Fruit fly (Drosophila melanogaster) whole organism, embryonic: ENCODE data around the gene fend.
A peak's percentile ranks its signal among the peaks of the same experiment; 100 is the strongest.

Experiments used
- BEAF-32 ChIP-seq: fragments of 200-800 bp; sonication (Bioruptor generic); optimal IDR thresholded peaks from 3 replicates; lab custom pipeline; 2017; ENCODE audit warnings: missing biosample characterization, missing genetic modification characterization, mild to moderate bottlenecking, moderate library complexity, missing genetic modification reagents
- Bgb ChIP-seq: fragments of 200-800 bp; sonication (Bioruptor generic); IDR thresholded peaks from 2 replicates; pipeline ENCODE4 v1.3.6; 2022; ENCODE audit warnings: missing biosample characterization, missing genetic modification characterization; ENCODE audit not compliant: partially characterized antibody
- CG10654 ChIP-seq: fragments of 200-800 bp; sonication (Bioruptor generic); optimal IDR thresholded peaks from 2 replicates; lab custom pipeline; 2016; ENCODE audit warnings: missing biosample characterization, missing genetic modification characterization
- CG13287 ChIP-seq: fragments of 200-800 bp; sonication (Bioruptor generic); IDR thresholded peaks from 2 replicates; pipeline ENCODE4 v1.3.6; 2022; ENCODE audit warnings: missing biosample characterization, missing genetic modification characterization; ENCODE audit not compliant: partially characterized antibody
- CG14860 ChIP-seq: fragments of 200-800 bp; sonication (Bioruptor generic); IDR thresholded peaks from 3 replicates; pipeline ENCODE4 v1.3.6; 2022; ENCODE audit warnings: missing biosample characterization, missing genetic modification characterization; ENCODE audit not compliant: partially characterized antibody
- CG16813 ChIP-seq: fragments of 200-800 bp; sonication (Bioruptor generic); IDR thresholded peaks from 3 replicates; pipeline ENCODE4 v1.3.6; 2022; ENCODE audit warnings: missing biosample characterization, missing genetic modification characterization; ENCODE audit not compliant: partially characterized antibody
- CG17361 ChIP-seq: fragments of 200-800 bp; sonication (Bioruptor generic); IDR thresholded peaks from 3 replicates; pipeline ENCODE4 v1.3.6; 2022; ENCODE audit warnings: missing biosample characterization, missing genetic modification characterization
- CG18476 ChIP-seq: fragments of 200-800 bp; sonication (Bioruptor generic); optimal IDR thresholded peaks from 2 replicates; lab custom pipeline; 2016; ENCODE audit warnings: missing biosample characterization, mild to moderate bottlenecking, missing genetic modification characterization
- CG2199 ChIP-seq: fragments of 200-800 bp; sonication (Bioruptor generic); IDR thresholded peaks from 3 replicates; pipeline ENCODE4 v1.3.6; 2022; ENCODE audit warnings: missing biosample characterization, missing genetic modification characterization
- CG3065 ChIP-seq: fragments of 200-800 bp; sonication (Bioruptor generic); optimal IDR thresholded peaks from 2 replicates; lab custom pipeline; 2016; ENCODE audit warnings: missing biosample characterization, missing genetic modification characterization
- CG3281 ChIP-seq: fragments of 200-800 bp; sonication (Bioruptor generic); optimal IDR thresholded peaks from 3 replicates; lab custom pipeline; 2017; ENCODE audit warnings: missing biosample characterization, mild to moderate bottlenecking, missing genetic modification characterization
- CG34224 ChIP-seq: fragments of 200-800 bp; sonication (Bioruptor generic); IDR thresholded peaks from 3 replicates; pipeline ENCODE4 v1.3.6; 2022; ENCODE audit warnings: missing biosample characterization, missing genetic modification characterization; ENCODE audit not compliant: partially characterized antibody
- CG4328 ChIP-seq: fragments of 200-800 bp; sonication (Bioruptor generic); optimal IDR thresholded peaks from 3 replicates; lab custom pipeline; 2017; ENCODE audit warnings: missing biosample characterization, missing genetic modification reagents, missing genetic modification characterization
- CG4360 ChIP-seq: fragments of 200-800 bp; sonication (Bioruptor generic); IDR thresholded peaks from 2 replicates; pipeline ENCODE4 v1.3.6; 2022; ENCODE audit warnings: missing biosample characterization, missing genetic modification characterization
- CG6791 ChIP-seq: fragments of 200-800 bp; sonication (Bioruptor generic); IDR thresholded peaks from 3 replicates; pipeline ENCODE4 v1.3.6; 2022; ENCODE audit warnings: missing biosample characterization, missing genetic modification characterization; ENCODE audit not compliant: partially characterized antibody
- CG7963 ChIP-seq: fragments of 200-800 bp; sonication (Bioruptor generic); IDR thresholded peaks from 3 replicates; pipeline ENCODE4 v1.3.6; 2022; ENCODE audit warnings: missing biosample characterization, missing genetic modification characterization; ENCODE audit not compliant: partially characterized antibody
- CG9797 ChIP-seq: fragments of 200-800 bp; sonication (Bioruptor generic); optimal IDR thresholded peaks from 3 replicates; lab custom pipeline; 2018; ENCODE audit warnings: missing biosample characterization, mild to moderate bottlenecking, missing genetic modification characterization
- Dfd ChIP-seq, 2 experiments: fragments of >200 bp; optimal IDR thresholded peaks; 2 replicates each; lab custom pipeline; 2017; ENCODE audit warnings: missing biosample characterization in 2 of 2, missing genetic modification characterization in 2 of 2
- Dll ChIP-seq: fragments of 200-800 bp; sonication (Bioruptor generic); IDR thresholded peaks from 4 replicates; pipeline ENCODE4 v1.3.6; 2022; ENCODE audit warnings: missing biosample characterization, missing genetic modification characterization; ENCODE audit not compliant: partially characterized antibody
- Dp ChIP-seq: fragments of 200-800 bp; sonication (Bioruptor generic); optimal IDR thresholded peaks from 2 replicates; lab custom pipeline; 2018; ENCODE audit warnings: missing biosample characterization, mild to moderate bottlenecking, missing genetic modification characterization, moderate library complexity
- E2f2 ChIP-seq: fragments of 200-800 bp; sonication (Bioruptor generic); IDR thresholded peaks from 2 replicates; pipeline ENCODE4 v1.3.6; 2022; ENCODE audit warnings: missing biosample characterization, missing genetic modification characterization
- H15 ChIP-seq: fragments of 200-800 bp; sonication (Bioruptor generic); IDR thresholded peaks from 3 replicates; pipeline ENCODE4 v1.3.6; 2022; ENCODE audit warnings: missing biosample characterization, missing genetic modification characterization
- HLH4C ChIP-seq: fragments of 200-800 bp; sonication (Bioruptor generic); IDR thresholded peaks from 3 replicates; pipeline ENCODE4 v1.3.6; 2022; ENCODE audit warnings: missing biosample characterization, missing genetic modification characterization; ENCODE audit not compliant: partially characterized antibody
- HLH54F ChIP-seq: fragments of 200-800 bp; sonication (Bioruptor generic); optimal IDR thresholded peaks from 3 replicates; lab custom pipeline; 2016; ENCODE audit warnings: missing biosample characterization, missing genetic modification characterization
- Hand ChIP-seq: fragments of 200-800 bp; sonication (Bioruptor generic); optimal IDR thresholded peaks from 2 replicates; lab custom pipeline; 2017; ENCODE audit warnings: mild to moderate bottlenecking, missing biosample characterization, missing genetic modification reagents, missing genetic modification characterization
- HmgZ ChIP-seq: fragments of 200-800 bp; sonication (Bioruptor generic); optimal IDR thresholded peaks from 2 replicates; lab custom pipeline; 2018; ENCODE audit warnings: missing biosample characterization, mild to moderate bottlenecking, missing genetic modification characterization
- MBD-R2 ChIP-seq: fragments of 200-800 bp; sonication (Bioruptor generic); IDR thresholded peaks from 2 replicates; pipeline ENCODE4 v1.3.6; 2022; ENCODE audit warnings: missing biosample characterization, missing genetic modification characterization
- MESR4 ChIP-seq: fragments of 200-800 bp; sonication (Bioruptor generic); optimal IDR thresholded peaks from 2 replicates; lab custom pipeline; 2018; ENCODE audit warnings: missing biosample characterization, mild to moderate bottlenecking, missing genetic modification characterization, moderate library complexity
- Myb ChIP-seq: fragments of 200-800 bp; sonication (Bioruptor generic); optimal IDR thresholded peaks from 2 replicates; lab custom pipeline; 2016; ENCODE audit warnings: missing biosample characterization, missing genetic modification characterization
- Opbp ChIP-seq: fragments of 200-800 bp; sonication (Bioruptor generic); IDR thresholded peaks from 3 replicates; pipeline ENCODE4 v1.3.6; 2022; ENCODE audit warnings: missing biosample characterization, missing genetic modification characterization; ENCODE audit not compliant: partially characterized antibody
- Poxn ChIP-seq: fragments of 200-800 bp; sonication (Bioruptor generic); IDR thresholded peaks from 2 replicates; pipeline ENCODE4 v1.3.6; 2022; ENCODE audit warnings: missing biosample characterization, missing genetic modification characterization
- Scr ChIP-seq: fragments of 200-800 bp; sonication (Bioruptor generic); IDR thresholded peaks from 2 replicates; pipeline ENCODE4 v1.3.6; 2022; ENCODE audit warnings: missing biosample characterization, missing genetic modification characterization; ENCODE audit not compliant: partially characterized antibody
- Sin3A ChIP-seq: fragments of >200 bp; optimal IDR thresholded peaks from 2 replicates; lab custom pipeline; 2018
- Sry-δ ChIP-seq: fragments of 200-800 bp; sonication (Bioruptor generic); optimal IDR thresholded peaks from 2 replicates; lab custom pipeline; 2016; ENCODE audit warnings: missing biosample characterization, missing genetic modification characterization
- ab ChIP-seq: fragments of 200-800 bp; sonication (Bioruptor generic); optimal IDR thresholded peaks from 2 replicates; lab custom pipeline; 2016; ENCODE audit warnings: missing biosample characterization, missing genetic modification characterization
- ato ChIP-seq: fragments of 200-800 bp; sonication (Bioruptor generic); IDR thresholded peaks from 2 replicates; pipeline ENCODE4 v1.3.6; 2022; ENCODE audit warnings: missing biosample characterization, missing genetic modification characterization; ENCODE audit not compliant: partially characterized antibody
- crp ChIP-seq, 2 experiments: fragments of 200-800 bp; sonication (Bioruptor generic); optimal IDR thresholded peaks; 2 replicates in 1 of 2; 3 replicates in 1 of 2; lab custom pipeline; 2017; ENCODE audit warnings: missing biosample characterization in 2 of 2, missing genetic modification characterization in 2 of 2, mild to moderate bottlenecking in 1 of 2, moderate library complexity in 1 of 2
- dmrt99B ChIP-seq: fragments of 200-800 bp; sonication (Bioruptor generic); optimal IDR thresholded peaks from 2 replicates; lab custom pipeline; 2018; ENCODE audit warnings: missing biosample characterization, mild to moderate bottlenecking, missing genetic modification characterization, moderate library complexity
- gfzf ChIP-seq: fragments of 200-800 bp; sonication (Bioruptor generic); optimal IDR thresholded peaks from 2 replicates; lab custom pipeline; 2016; ENCODE audit warnings: missing biosample characterization, mild to moderate bottlenecking, missing genetic modification characterization, moderate library complexity
- knrl ChIP-seq: fragments of 200-800 bp; sonication (Bioruptor generic); IDR thresholded peaks from 3 replicates; pipeline ENCODE4 v1.3.6; 2022; ENCODE audit warnings: missing biosample characterization, missing genetic modification characterization; ENCODE audit not compliant: partially characterized antibody
- lola ChIP-seq, 3 experiments: fragments of >200 bp in 2 of 3; fragments of 200-800 bp in 1 of 3; sonication (Bioruptor generic) in 1 of 3; optimal IDR thresholded peaks; 2 replicates each; lab custom pipeline; 2017 to 2019; ENCODE audit warnings: missing biosample characterization in 3 of 3, missing genetic modification characterization in 3 of 3, mild to moderate bottlenecking in 1 of 3, moderate library complexity in 1 of 3
- row ChIP-seq: fragments of 200-800 bp; sonication (Bioruptor generic); IDR thresholded peaks from 3 replicates; pipeline ENCODE4 v1.3.6; 2022; ENCODE audit warnings: missing biosample characterization, missing genetic modification characterization
- salm ChIP-seq: fragments of 200-800 bp; sonication (Bioruptor generic); optimal IDR thresholded peaks from 2 replicates; lab custom pipeline; 2018; ENCODE audit warnings: missing biosample characterization, mild to moderate bottlenecking, missing genetic modification characterization
- sna ChIP-seq: fragments of 200-800 bp; sonication (Bioruptor generic); IDR thresholded peaks from 2 replicates; pipeline ENCODE4 v1.3.6; 2022; ENCODE audit warnings: missing biosample characterization, missing genetic modification characterization; ENCODE audit not compliant: partially characterized antibody
- stwl ChIP-seq: fragments of 200-800 bp; sonication (Bioruptor generic); optimal IDR thresholded peaks from 3 replicates; lab custom pipeline; 2018; ENCODE audit warnings: missing biosample characterization, mild to moderate bottlenecking, missing genetic modification characterization, moderate library complexity
- tna ChIP-seq: fragments of 200-800 bp; sonication (Bioruptor generic); IDR thresholded peaks from 2 replicates; pipeline ENCODE4 v1.3.6; 2022; ENCODE audit warnings: missing biosample characterization, missing genetic modification characterization; ENCODE audit not compliant: partially characterized antibody
- vnd ChIP-seq: fragments of 200-800 bp; sonication (Bioruptor generic); IDR thresholded peaks from 3 replicates; pipeline ENCODE4 v1.3.6; 2022; ENCODE audit warnings: missing biosample characterization, missing genetic modification characterization; ENCODE audit not compliant: partially characterized antibody
- zen2 ChIP-seq: fragments of 200-800 bp; sonication (Bioruptor generic); IDR thresholded peaks from 3 replicates; pipeline ENCODE4 v1.3.6; 2022; ENCODE audit warnings: missing biosample characterization, missing genetic modification characterization; ENCODE audit not compliant: partially characterized antibody

The fend gene

dm6 chrX:9161912-9162311, 27.0 kb upstream of the fend start, which contains the start of the genes Zpr1 and CG44532:
Gene Zpr1 (minus strand): TSS chrX:9162090.
Gene CG44532 (plus strand): TSS chrX:9162092.
- TF ChIP-seq BEAF-32 = peak; percentile 73
- TF ChIP-seq ab (GFP tag; lab: Kevin White, UChicago) = no peak
- peak; percentile 49; the same call in 1 of the 3 replicates for TF ChIP-seq CG7963 (GFP tag; lab: Robert Waterston, UW)
- peak; percentile 59 for TF ChIP-seq CG14860 (GFP tag; lab: Robert Waterston, UW)
- TF ChIP-seq Sin3A (lab: Kevin White, UChicago) = peak; percentile 19
- peak; percentile 21 for TF ChIP-seq CG9797 (GFP tag; lab: Kevin White, UChicago)
- no peak for TF ChIP-seq salm (tag; lab: Kevin White, UChicago)
- TF ChIP-seq knrl (GFP tag; lab: Robert Waterston, UW) = peak; percentile 62; the same call in 2 of the 3 replicates
- peak; percentile 20; the same call in 1 of the 3 replicates for TF ChIP-seq zen2 (GFP tag; lab: Robert Waterston, UW)
- TF ChIP-seq CG10654 (GFP tag; lab: Kevin White, UChicago) = no peak
- 0 out of 2 replicates have a peak, but pooled peaks have one; percentile 14 for TF ChIP-seq tna (GFP tag; lab: Robert Waterston, UW)
- peak; percentile 66 for TF ChIP-seq MBD-R2 (GFP tag; lab: Robert Waterston, UW)
- no peak for TF ChIP-seq dmrt99B (tag; lab: Kevin White, UChicago)
- peak; percentile 64; the same call in 2 of the 3 replicates for TF ChIP-seq HLH4C (GFP tag; lab: Robert Waterston, UW)
- TF ChIP-seq H15 (GFP tag; lab: Robert Waterston, UW) = no peak
- TF ChIP-seq E2f2 (GFP tag; lab: Robert Waterston, UW) = peak; percentile 73
- peak; percentile 52 for TF ChIP-seq CG34224
- TF ChIP-seq ato (GFP tag; lab: Robert Waterston, UW) = 0 out of 2 replicates have a peak, but pooled peaks have one; percentile 23
- TF ChIP-seq CG17361 (GFP tag; lab: Robert Waterston, UW) = no peak
- TF ChIP-seq Sry-δ = peak; percentile 67
- TF ChIP-seq HLH54F (GFP tag; lab: Kevin White, UChicago) = no peak
- no peak for TF ChIP-seq CG4328 (GFP tag; lab: Kevin White, UChicago)
- TF ChIP-seq gfzf = peak; percentile 70
- TF ChIP-seq stwl = peak; percentile 24
- peak; percentile 75 for TF ChIP-seq Bgb
- peak; percentile 32; the same call in 1 of the 3 replicates for TF ChIP-seq row (GFP tag; lab: Robert Waterston, UW)
- TF ChIP-seq Opbp (GFP tag; lab: Robert Waterston, UW) = peak; percentile 74
- peak; percentile 65 for TF ChIP-seq Scr (GFP tag; lab: Robert Waterston, UW)
- peak; percentile 67 for TF ChIP-seq Dll (GFP tag; lab: Robert Waterston, UW)
- TF ChIP-seq CG4360 (GFP tag; lab: Robert Waterston, UW) = no peak
- peak; percentile 56; the same call in 1 of the 2 replicates for TF ChIP-seq sna (GFP tag; lab: Robert Waterston, UW)
- peak; percentile 71 for TF ChIP-seq CG6791 (GFP tag; lab: Robert Waterston, UW)
- TF ChIP-seq CG16813 (GFP tag; lab: Robert Waterston, UW) = peak; percentile 69
- no peak for TF ChIP-seq Myb (GFP tag; lab: Kevin White, UChicago)
- peak; percentile 60 for TF ChIP-seq Dp (GFP tag; lab: Kevin White, UChicago)
- peak; percentile 33 for TF ChIP-seq MESR4
- TF ChIP-seq Hand (GFP tag; lab: Kevin White, UChicago) = no peak
- no peak for TF ChIP-seq CG2199 (GFP tag; lab: Robert Waterston, UW)
- no peak for TF ChIP-seq CG3281
- TF ChIP-seq vnd = peak; percentile 62
- TF ChIP-seq lola (GFP tag; optimal IDR thresholded peaks at IDR 0.05; lab: Kevin White, UChicago) = no peak
- TF ChIP-seq CG3065 = no peak
- no peak for TF ChIP-seq Poxn
- TF ChIP-seq Dfd (GFP tag; optimal IDR thresholded peaks at IDR 0.05; lab: Kevin White, UChicago) = no peak
- no peak for TF ChIP-seq CG18476
- peak; percentile 25 for TF ChIP-seq HmgZ (tag; lab: Kevin White, UChicago)
- TF ChIP-seq CG13287 (GFP tag; lab: Robert Waterston, UW) = peak; percentile 77
- peak in 1 of 2 experiments; percentile 30 for TF ChIP-seq crp (GFP tag; optimal IDR thresholded peaks at IDR 0.05; lab: Kevin White, UChicago)
